Worm (Caenorhabditis elegans): ENCODE results near the gene Y17D7B.3.

DNA sequence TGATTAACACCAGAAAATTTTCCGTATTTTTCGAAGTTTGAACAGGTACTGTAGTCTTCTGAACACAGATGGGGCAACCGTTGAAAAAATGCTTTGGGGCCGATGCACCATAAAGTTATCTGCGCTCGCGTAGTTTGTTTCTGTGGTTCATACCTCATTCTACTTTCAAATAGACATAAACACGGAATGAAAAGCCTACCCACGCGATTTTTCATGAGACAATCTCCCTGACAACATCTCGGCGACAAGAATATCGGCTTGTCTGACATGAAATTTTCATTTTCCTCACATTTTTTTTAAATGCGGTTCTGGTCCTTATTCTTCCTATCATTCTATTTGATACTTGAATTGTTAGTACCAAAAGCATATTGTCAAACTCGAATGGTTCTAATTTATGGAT is 13.8 kb downstream of the Y17D7B.3 start, which contains the start of gene clec-257:
- no peak for TF ChIP-seq nfya-1 (tag; optimal IDR thresholded peaks at IDR 0.05; ENCODE audit: borderline replicate concordance, insufficient read depth)
- no peak for TF ChIP-seq mes-4 (tag; optimal IDR thresholded peaks at IDR 0.05)
- TF ChIP-seq lin-35 (GFP tag; optimal IDR thresholded peaks at IDR 0.05) = no peak
- no peak for TF ChIP-seq pha-4 (tag; optimal IDR thresholded peaks at IDR 0.05)
- no peak for TF ChIP-seq attf-6 (GFP tag; IDR thresholded peaks at IDR 0.05)
- no peak for TF ChIP-seq unc-62 (GFP tag; optimal IDR thresholded peaks at IDR 0.05)
- TF ChIP-seq K12H6.12 (tag; optimal IDR thresholded peaks at IDR 0.05) = no peak
